Worm (Caenorhabditis elegans): Measurements from ENCODE around the gene C13A2.9.

The C13A2.9 gene

ce11 chrV:7237133-7237532 is 26.8 kb downstream of the C13A2.9 start, which contains the start of gene hyls-1 (continued):
- peak; percentile 95 for TF ChIP-seq skn-1 (tag; optimal IDR thresholded peaks at IDR 0.05)
- peak; percentile 94 to 97 for TF ChIP-seq lin-35 (GFP tag; optimal IDR thresholded peaks at IDR 0.05)
- peak; percentile 91 for TF ChIP-seq nhr-20 (tag; optimal IDR thresholded peaks at IDR 0.05)
- TF ChIP-seq lin-14 (GFP tag; optimal IDR thresholded peaks at IDR 0.05): peak; percentile 81
- peak; percentile 80 for TF ChIP-seq mep-1 (tag; optimal IDR thresholded peaks at IDR 0.05)
- TF ChIP-seq F16B12.6 (tag; optimal IDR thresholded peaks at IDR 0.05): peak; percentile 40

- no peak for TF ChIP-seq pag-3 (tag; optimal IDR thresholded peaks at IDR 0.05; ENCODE audit: borderline replicate concordance, insufficient read depth)
- TF ChIP-seq nhr-71 (tag; optimal IDR thresholded peaks at IDR 0.05): no peak
- TF ChIP-seq ztf-11 (tag; optimal IDR thresholded peaks at IDR 0.05): no peak
- TF ChIP-seq efl-1 (optimal IDR thresholded peaks at IDR 0.05): no peak
- TF ChIP-seq efl-1 (GFP tag; optimal IDR thresholded peaks at IDR 0.05 in 1 of 2): no peak
- no peak for TF ChIP-seq sptf-1 (tag; optimal IDR thresholded peaks at IDR 0.05)
Measured at ce11 chrV:7237094-7237132, 27.0 kb downstream of the C13A2.9 start, which contains the start of gene hpo-9. hpo-9 (minus strand) TSS chrV:7237130.

- TF ChIP-seq efl-1 (optimal IDR thresholded peaks at IDR 0.05) (no peak), efl-1 (GFP tag; optimal IDR thresholded peaks at IDR 0.05 in 1 of 2) (peak in 1 of 2 experiments; percentile 93), nhr-19 (GFP tag; conservative IDR thresholded peaks at IDR 0.05) (no peak), aha-1 (tag; optimal IDR thresholded peaks at IDR 0.05) (no peak)
Measured at ce11 chrV:7236694-7237093, 27.2 kb downstream of the C13A2.9 start.

- TF ChIP-seq nhr-11 (tag; optimal IDR thresholded peaks at IDR 0.05) (no peak), hpl-2 (GFP tag; optimal IDR thresholded peaks at IDR 0.05) (no peak), elt-2 (tag; optimal IDR thresholded peaks at IDR 0.05) (no peak), lin-35 (GFP tag; optimal IDR thresholded peaks at IDR 0.05) (no peak), sup-37 (GFP tag; optimal IDR thresholded peaks at IDR 0.05) (no peak), lsy-2 (tag; optimal IDR thresholded peaks at IDR 0.05) (no peak), aha-1 (tag; optimal IDR thresholded peaks at IDR 0.05) (no peak), mef-2 (tag; optimal IDR thresholded peaks at IDR 0.05) (no peak), fos-1 (tag; optimal IDR thresholded peaks at IDR 0.05) (no peak), hlh-17 (GFP tag; optimal IDR thresholded peaks at IDR 0.05; ENCODE audit: borderline replicate concordance) (no peak), alr-1 (tag; optimal IDR thresholded peaks at IDR 0.05; ENCODE audit: borderline replicate concordance) (no peak), F16B12.6 (tag; optimal IDR thresholded peaks at IDR 0.05) (no peak), nhr-12 (tag; optimal IDR thresholded peaks at IDR 0.05) (no peak), efl-3 (GFP tag; optimal IDR thresholded peaks at IDR 0.05) (no peak), dpl-1 (GFP tag; optimal IDR thresholded peaks at IDR 0.05) (no peak), ets-5 (GFP tag; IDR thresholded peaks at IDR 0.05) (no peak), lin-14 (GFP tag; optimal IDR thresholded peaks at IDR 0.05) (no peak), nhr-71 (tag; optimal IDR thresholded peaks at IDR 0.05) (no peak)
Measured at ce11 chrV:7234726-7235125, 29.2 kb downstream of the C13A2.9 start, which contains the start of gene C05C8.5. C05C8.5 (minus strand) TSS chrV:7234826.

- TF ChIP-seq F16B12.6 (tag; optimal IDR thresholded peaks at IDR 0.05): no peak
- no peak for TF ChIP-seq nhr-47 (tag; optimal IDR thresholded peaks at IDR 0.05)
- TF ChIP-seq mdl-1 (tag; optimal IDR thresholded peaks at IDR 0.05): no peak
- no peak for TF ChIP-seq lin-15B (tag; optimal IDR thresholded peaks at IDR 0.05)
- no peak for TF ChIP-seq nhr-84 (tag; optimal IDR thresholded peaks at IDR 0.05)
- no peak for TF ChIP-seq nhr-12 (tag; optimal IDR thresholded peaks at IDR 0.05)
- no peak for TF ChIP-seq lin-39 (tag; optimal IDR thresholded peaks at IDR 0.05)
- TF ChIP-seq tlp-1 (tag; optimal IDR thresholded peaks at IDR 0.05): no peak
- no peak for TF ChIP-seq hlh-17 (GFP tag; optimal IDR thresholded peaks at IDR 0.05; ENCODE audit: borderline replicate concordance)
- no peak for TF ChIP-seq nhr-71 (tag; optimal IDR thresholded peaks at IDR 0.05)
Measured at ce11 chrV:7231524-7231923, 32.4 kb downstream of the C13A2.9 start.

ce11 chrV:7230847-7231246 is 33.1 kb downstream of the C13A2.9 start, which contains the start of the genes gei-6 and krr-1:
gei-6 (minus strand) TSS chrV:7230848.
krr-1 (plus strand) TSS chrV:7231190.
- TF ChIP-seq efl-1 (optimal IDR thresholded peaks at IDR 0.05) (peak; percentile 57 to 61), efl-1 (GFP tag; optimal IDR thresholded peaks at IDR 0.05 in 1 of 2) (peak; percentile 59 to 96), tbx-2 (tag; optimal IDR thresholded peaks at IDR 0.05) (peak; percentile 49), sptf-1 (tag; optimal IDR thresholded peaks at IDR 0.05) (no peak), C04F5.9 (tag; optimal IDR thresholded peaks at IDR 0.05) (no peak), nhr-237 (tag; optimal IDR thresholded peaks at IDR 0.05) (no peak), irx-1 (tag; optimal IDR thresholded peaks at IDR 0.05) (no peak), nhr-90 (tag; optimal IDR thresholded peaks at IDR 0.05; ENCODE audit: poor library complexity) (peak; percentile 24), vab-15 (tag; optimal IDR thresholded peaks at IDR 0.05) (no peak), pax-3 (tag; optimal IDR thresholded peaks at IDR 0.05) (no peak), unc-130 (tag; optimal IDR thresholded peaks at IDR 0.05) (peak; percentile 77), alr-1 (tag; optimal IDR thresholded peaks at IDR 0.05; ENCODE audit: borderline replicate concordance) (no peak), ceh-82 (tag; optimal IDR thresholded peaks at IDR 0.05) (peak; percentile 7 to 52 (median 26)), C16A3.4 (tag; optimal IDR thresholded peaks at IDR 0.05) (peak; percentile 59), snpc-4 (tag; optimal IDR thresholded peaks at IDR 0.05) (peak; percentile 22), snu-23 (GFP tag; optimal IDR thresholded peaks at IDR 0.05) (peak; percentile 60)

Data from whole organism, L1 larva.